Fruit fly (Drosophila melanogaster) whole organism, prepupa: ENCODE data around the gene JYalpha.

Experiments
- CG11902 ChIP-seq: fragments of 200-800 bp; sonication (Bioruptor generic); optimal IDR thresholded peaks from 3 replicates; lab custom pipeline; 2016; ENCODE audit warnings: missing biosample characterization, missing genetic modification characterization
- CG15336 ChIP-seq: fragments of 200-800 bp; sonication (Bioruptor generic); IDR thresholded peaks from 2 replicates; pipeline ENCODE4 v1.3.6; 2022; ENCODE audit warnings: missing biosample characterization, missing genetic modification characterization
- CG34406 ChIP-seq: fragments of 200-800 bp; sonication (Bioruptor generic); optimal IDR thresholded peaks from 3 replicates; lab custom pipeline; 2016; ENCODE audit warnings: missing biosample characterization, missing genetic modification characterization
- CG6854 ChIP-seq: fragments of 200-800 bp; sonication (Bioruptor generic); optimal IDR thresholded peaks from 2 replicates; lab custom pipeline; 2017; ENCODE audit warnings: missing biosample characterization, mild to moderate bottlenecking, missing genetic modification characterization
- CG9139 ChIP-seq: fragments of 200-800 bp; sonication (Bioruptor generic); optimal IDR thresholded peaks from 3 replicates; lab custom pipeline; 2017; ENCODE audit warnings: missing biosample characterization, mild to moderate bottlenecking, missing genetic modification characterization
- Eip75B ChIP-seq: fragments of 200-800 bp; sonication (Bioruptor generic); optimal IDR thresholded peaks from 3 replicates; lab custom pipeline; 2016; ENCODE audit warnings: missing biosample characterization, missing genetic modification characterization
- Hr38 ChIP-seq: sonication (Bioruptor generic); optimal IDR thresholded peaks from 2 replicates; lab custom pipeline; 2016; ENCODE audit warnings: missing biosample characterization, missing genetic modification characterization
- Hr39 ChIP-seq: fragments of 200-800 bp; sonication (Bioruptor generic); optimal IDR thresholded peaks from 2 replicates; lab custom pipeline; 2016; ENCODE audit warnings: missing biosample characterization, missing genetic modification characterization
- Lpt ChIP-seq: fragments of 200-800 bp; sonication (Bioruptor generic); optimal IDR thresholded peaks from 3 replicates; lab custom pipeline; 2016; ENCODE audit warnings: missing biosample characterization, missing genetic modification characterization
- Sox15 ChIP-seq: fragments of 200-800 bp; sonication (Bioruptor generic); optimal IDR thresholded peaks from 3 replicates; lab custom pipeline; 2016; ENCODE audit warnings: missing biosample characterization, missing genetic modification characterization
- dsx ChIP-seq: fragments of 200-800 bp; optimal IDR thresholded peaks from 3 replicates; lab custom pipeline; 2019; ENCODE audit warnings: missing biosample characterization, mild to moderate bottlenecking, missing genetic modification characterization, moderate library complexity; ENCODE audit not compliant: poor library complexity, severe bottlenecking
- fkh ChIP-seq: fragments of 200-800 bp; sonication (Bioruptor generic); optimal IDR thresholded peaks from 3 replicates; lab custom pipeline; 2017; ENCODE audit warnings: missing biosample characterization, mild to moderate bottlenecking, missing genetic modification characterization, moderate library complexity
- lz ChIP-seq: fragments of 200-800 bp; sonication (Bioruptor generic); optimal IDR thresholded peaks from 3 replicates; lab custom pipeline; 2016; ENCODE audit warnings: missing biosample characterization, missing genetic modification characterization
- svp ChIP-seq: fragments of 200-800 bp; sonication (Bioruptor generic); peaks from one replicate; lab custom pipeline; 2016; ENCODE audit warnings: missing biosample characterization, missing genetic modification characterization

DNA sequence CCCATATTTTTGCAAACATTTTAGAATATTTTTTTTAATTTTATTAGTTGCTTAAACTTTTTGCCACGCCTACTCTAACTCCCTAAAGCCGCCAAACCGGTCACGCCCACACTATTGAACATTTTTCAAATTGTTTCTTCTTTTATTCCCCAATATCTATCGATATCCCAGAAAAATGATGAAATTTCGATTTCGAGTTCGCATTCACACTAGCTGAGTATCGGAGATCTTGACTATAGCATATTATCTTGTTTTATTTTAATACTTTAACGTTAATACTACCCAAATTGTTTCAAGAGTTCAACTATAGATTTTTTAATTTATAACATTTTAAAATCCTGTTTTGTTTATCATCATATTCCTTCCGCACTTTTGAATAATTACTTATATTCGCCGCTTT lies 41.7 kb downstream of the JYalpha start:
- TF ChIP-seq CG6854 (GFP tag; lab: Kevin White, UChicago): no peak
- no peak for TF ChIP-seq Sox15 (GFP tag; lab: Kevin White, UChicago)
- TF ChIP-seq svp (GFP tag; lab: Kevin White, UChicago): no peak
- TF ChIP-seq fkh (GFP tag; lab: Kevin White, UChicago): no peak
- no peak for TF ChIP-seq Hr39 (GFP tag; lab: Kevin White, UChicago)
- TF ChIP-seq Lpt (GFP tag; lab: Kevin White, UChicago): no peak
- TF ChIP-seq dsx (GFP tag; lab: Kevin White, UChicago): no peak
- no peak for TF ChIP-seq Eip75B (GFP tag; lab: Kevin White, UChicago)
- no peak for TF ChIP-seq CG34406 (GFP tag; lab: Kevin White, UChicago)
- TF ChIP-seq lz (GFP tag; lab: Kevin White, UChicago): no peak
- TF ChIP-seq CG9139 (GFP tag; lab: Kevin White, UChicago): no peak
- TF ChIP-seq CG15336: no peak
- no peak for TF ChIP-seq Hr38
- TF ChIP-seq CG11902 (GFP tag; lab: Kevin White, UChicago): no peak
